Worm (Caenorhabditis elegans): ENCODE data around the gene C34B4.3.

Gene C34B4.3

DNA sequence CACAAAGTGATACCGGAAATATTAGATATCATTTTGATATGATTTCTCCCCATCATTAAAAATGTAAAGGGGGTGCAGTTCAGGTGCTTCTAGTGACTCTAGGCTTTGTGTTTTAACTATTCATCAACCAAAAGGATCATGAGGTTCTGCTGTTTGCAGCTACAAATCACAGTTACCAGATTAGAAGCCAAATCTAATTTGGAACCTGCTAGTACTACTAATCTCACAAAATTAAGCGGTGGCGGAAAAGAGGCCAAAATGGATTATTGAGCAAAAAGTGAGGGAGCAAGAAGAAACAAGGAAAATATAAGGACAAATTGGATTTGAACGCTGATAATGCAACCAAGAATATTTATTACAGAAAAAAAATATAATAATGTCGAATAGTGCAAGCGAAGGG, 3.2 kb upstream of the C34B4.3 start:
- no peak for TF ChIP-seq blmp-1 (tag; optimal IDR thresholded peaks at IDR 0.05)
- TF ChIP-seq ces-1 (GFP tag; optimal IDR thresholded peaks at IDR 0.05), result peak; percentile 54
- TF ChIP-seq nhr-28 (tag; optimal IDR thresholded peaks at IDR 0.05), result no peak

DNA sequence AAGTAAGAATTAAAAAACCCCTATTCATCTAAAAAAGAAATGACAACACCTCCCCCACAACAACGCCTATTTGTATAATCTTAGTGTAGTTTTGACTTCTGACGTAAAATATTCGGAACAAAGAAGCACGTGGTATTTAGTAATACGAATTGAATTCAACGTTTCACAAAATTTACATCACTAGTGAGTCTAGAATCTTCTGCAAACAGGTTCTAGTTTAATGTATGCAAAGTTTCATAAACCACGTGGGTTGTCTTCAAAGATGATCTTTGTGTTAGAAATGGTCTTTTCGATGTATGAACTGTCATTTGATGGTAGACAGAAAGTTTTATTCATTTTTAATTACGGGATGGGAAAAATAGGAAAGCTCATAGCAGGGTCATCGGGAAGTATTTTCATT, 2.2 kb upstream of the C34B4.3 start:
- no peak for TF ChIP-seq ceh-83 (GFP tag; optimal IDR thresholded peaks at IDR 0.05)
- no peak for TF ChIP-seq mep-1 (tag; optimal IDR thresholded peaks at IDR 0.05)
- no peak for TF ChIP-seq pha-4 (tag; optimal IDR thresholded peaks at IDR 0.05)
- no peak for TF ChIP-seq nhr-76 (tag; optimal IDR thresholded peaks at IDR 0.05)
- no peak for TF ChIP-seq flh-1 (GFP tag; optimal IDR thresholded peaks at IDR 0.05)
- TF ChIP-seq ces-1 (GFP tag; optimal IDR thresholded peaks at IDR 0.05), result no peak
- no peak for TF ChIP-seq unc-120 (tag; optimal IDR thresholded peaks at IDR 0.05; ENCODE audit: poor library complexity, severe bottlenecking)
- no peak for TF ChIP-seq bed-3 (GFP tag; optimal IDR thresholded peaks at IDR 0.05)
- TF ChIP-seq nhr-237 (tag; optimal IDR thresholded peaks at IDR 0.05), result no peak
- no peak for TF ChIP-seq M03D4.4 (tag; optimal IDR thresholded peaks at IDR 0.05)
- no peak for TF ChIP-seq mls-2 (tag; optimal IDR thresholded peaks at IDR 0.05)

ce11 chrV:13070278-13070677, 674 bp downstream of the C34B4.3 start:
- TF ChIP-seq hlh-1 (tag; optimal IDR thresholded peaks at IDR 0.05) (no peak), blmp-1 (tag; optimal IDR thresholded peaks at IDR 0.05) (no peak), mls-2 (tag; optimal IDR thresholded peaks at IDR 0.05) (no peak), ham-2 (GFP tag; optimal IDR thresholded peaks at IDR 0.05) (no peak), pha-4 (tag; optimal IDR thresholded peaks at IDR 0.05) (no peak), lin-32 (GFP tag; optimal IDR thresholded peaks at IDR 0.05) (no peak), elt-3 (tag; optimal IDR thresholded peaks at IDR 0.05) (no peak), elt-1 (tag; optimal IDR thresholded peaks at IDR 0.05; ENCODE audit: borderline replicate concordance, insufficient read depth) (no peak), ceh-83 (GFP tag; optimal IDR thresholded peaks at IDR 0.05) (no peak), lsy-2 (tag; optimal IDR thresholded peaks at IDR 0.05) (no peak), nhr-28 (tag; optimal IDR thresholded peaks at IDR 0.05) (no peak), unc-120 (tag; optimal IDR thresholded peaks at IDR 0.05; ENCODE audit: poor library complexity, severe bottlenecking) (no peak), bed-3 (GFP tag; optimal IDR thresholded peaks at IDR 0.05) (no peak), flh-1 (GFP tag; optimal IDR thresholded peaks at IDR 0.05) (no peak), M03D4.4 (tag; optimal IDR thresholded peaks at IDR 0.05) (no peak), sptf-1 (tag; optimal IDR thresholded peaks at IDR 0.05) (no peak), ceh-39 (tag; optimal IDR thresholded peaks at IDR 0.05) (no peak)

DNA sequence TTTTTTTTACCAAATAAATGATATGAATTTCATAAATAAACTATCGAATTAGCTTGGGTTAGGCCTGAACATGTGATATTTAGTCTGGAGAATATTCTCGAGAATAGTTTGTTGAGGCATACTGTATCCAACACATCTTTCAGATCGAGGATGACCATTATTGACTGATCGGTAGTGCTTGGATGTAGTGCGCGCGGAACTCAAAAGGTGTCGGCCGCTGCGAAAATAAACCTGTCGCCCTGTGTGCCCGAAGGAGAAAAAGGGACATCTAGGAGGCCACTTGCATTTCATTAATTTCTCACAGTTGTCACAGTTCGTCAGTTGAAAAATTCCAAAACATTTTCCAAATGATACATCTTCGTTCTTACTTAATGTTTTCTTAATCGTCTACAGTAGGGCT, 6.8 kb downstream of the C34B4.3 start:
- TF ChIP-seq sem-2 (GFP tag; optimal IDR thresholded peaks at IDR 0.05) (no peak), lin-13 (tag; optimal IDR thresholded peaks at IDR 0.05) (no peak), lin-32 (GFP tag; optimal IDR thresholded peaks at IDR 0.05) (no peak), elt-3 (tag; optimal IDR thresholded peaks at IDR 0.05) (no peak), hlh-1 (tag; optimal IDR thresholded peaks at IDR 0.05) (no peak), mls-2 (tag; optimal IDR thresholded peaks at IDR 0.05) (no peak), mep-1 (tag; optimal IDR thresholded peaks at IDR 0.05) (no peak), zip-8 (tag; optimal IDR thresholded peaks at IDR 0.05) (no peak), pha-4 (tag; optimal IDR thresholded peaks at IDR 0.05) (no peak), sptf-1 (tag; optimal IDR thresholded peaks at IDR 0.05) (no peak), nhr-237 (tag; optimal IDR thresholded peaks at IDR 0.05) (no peak), ceh-83 (GFP tag; optimal IDR thresholded peaks at IDR 0.05) (no peak), tbx-8 (GFP tag; optimal IDR thresholded peaks at IDR 0.05) (no peak)

ce11 chrV:13063402-13063801, 7.5 kb downstream of the C34B4.3 start:
- no peak for TF ChIP-seq snpc-4 (tag; optimal IDR thresholded peaks at IDR 0.05)
- TF ChIP-seq drap-1 (GFP tag; optimal IDR thresholded peaks at IDR 0.05), result no peak
- no peak for TF ChIP-seq mep-1 (tag; optimal IDR thresholded peaks at IDR 0.05)
- no peak for TF ChIP-seq ces-1 (GFP tag; optimal IDR thresholded peaks at IDR 0.05)
- no peak for TF ChIP-seq ham-2 (GFP tag; optimal IDR thresholded peaks at IDR 0.05)

DNA sequence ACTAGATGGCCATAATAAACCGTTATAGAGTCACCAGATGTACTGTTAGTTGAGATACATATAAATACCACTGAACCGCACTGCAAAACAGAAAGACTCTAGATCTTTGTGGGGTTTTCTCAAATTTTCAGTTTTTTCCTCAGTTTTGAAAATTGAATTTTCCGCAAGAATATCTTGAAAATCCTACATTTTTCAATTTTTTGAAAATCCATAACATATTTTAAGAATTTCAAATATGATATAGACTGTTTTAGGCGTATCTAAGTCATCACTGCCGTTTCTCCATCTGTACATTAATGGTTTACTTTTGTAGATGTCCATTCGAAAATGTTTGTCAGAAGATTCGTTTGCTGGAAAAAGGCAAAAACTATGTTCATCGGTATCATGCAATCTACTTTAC, 9.1 kb downstream of the C34B4.3 start, which contains the start of gene F42E8.1:
Gene F42E8.1 (plus strand): TSS at position 301 of the 400 bp plus-strand sequence.
- TF ChIP-seq drap-1 (GFP tag; optimal IDR thresholded peaks at IDR 0.05), result no peak
- no peak for TF ChIP-seq ceh-39 (tag; optimal IDR thresholded peaks at IDR 0.05)

DNA sequence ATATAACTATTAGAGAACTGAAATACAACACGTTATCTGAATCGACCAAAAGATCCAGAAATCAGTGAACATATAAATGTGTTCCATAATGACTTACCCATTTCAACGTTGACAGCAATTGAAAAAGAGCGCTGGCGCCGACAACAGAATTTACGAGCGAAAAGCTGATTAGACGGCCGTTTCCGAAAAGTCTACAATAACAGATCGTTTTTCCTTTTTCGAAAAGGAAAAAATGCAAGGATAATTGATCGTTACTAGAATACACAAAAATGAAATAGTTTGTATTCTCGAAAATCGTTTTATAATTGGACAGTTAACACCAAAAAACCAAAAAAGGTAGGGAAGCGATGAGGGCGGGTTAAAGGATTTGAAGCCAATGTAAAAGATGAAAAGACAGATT, 17.3 kb downstream of the C34B4.3 start, which contains the start of gene srr-1:
Gene srr-1 (minus strand): TSS at position 101 of the 400 bp plus-strand sequence.
- no peak for TF ChIP-seq unc-39 (tag; optimal IDR thresholded peaks at IDR 0.05)
- no peak for TF ChIP-seq nhr-76 (tag; optimal IDR thresholded peaks at IDR 0.05)
- no peak for TF ChIP-seq blmp-1 (tag; optimal IDR thresholded peaks at IDR 0.05)
- no peak for TF ChIP-seq hlh-1 (tag; optimal IDR thresholded peaks at IDR 0.05)
- TF ChIP-seq ztf-11 (tag; optimal IDR thresholded peaks at IDR 0.05), result no peak
- TF ChIP-seq mep-1 (tag; optimal IDR thresholded peaks at IDR 0.05), result no peak
- no peak for TF ChIP-seq tbx-8 (GFP tag; optimal IDR thresholded peaks at IDR 0.05)
- no peak for TF ChIP-seq unc-120 (tag; optimal IDR thresholded peaks at IDR 0.05; ENCODE audit: poor library complexity, severe bottlenecking)
- no peak for TF ChIP-seq nhr-2 (tag; optimal IDR thresholded peaks at IDR 0.05)
- TF ChIP-seq cnd-1 (tag; optimal IDR thresholded peaks at IDR 0.05), result no peak
- no peak for TF ChIP-seq pha-4 (tag; optimal IDR thresholded peaks at IDR 0.05)
- no peak for TF ChIP-seq snpc-4 (tag; optimal IDR thresholded peaks at IDR 0.05)
- TF ChIP-seq nhr-28 (tag; optimal IDR thresholded peaks at IDR 0.05), result no peak
- TF ChIP-seq elt-3 (tag; optimal IDR thresholded peaks at IDR 0.05), result no peak
- no peak for TF ChIP-seq elt-1 (tag; optimal IDR thresholded peaks at IDR 0.05; ENCODE audit: borderline replicate concordance, insufficient read depth)
- no peak for TF ChIP-seq M03D4.4 (tag; optimal IDR thresholded peaks at IDR 0.05)
- TF ChIP-seq ham-2 (GFP tag; optimal IDR thresholded peaks at IDR 0.05), result no peak
